Fruit fly (Drosophila melanogaster) whole organism, wandering third instar larva: Measurements from ENCODE around the gene Fatp1.

Experiments
- Abd-B ChIP-seq: fragments of >200 bp; optimal IDR thresholded peaks from 2 replicates; lab custom pipeline; 2017; ENCODE audit warnings: missing biosample characterization, missing genetic modification characterization
- CG32264 ChIP-seq: fragments of 200-800 bp; sonication (Bioruptor generic); optimal IDR thresholded peaks from 2 replicates; lab custom pipeline; 2016; ENCODE audit warnings: missing biosample characterization, missing genetic modification characterization
- CrebA ChIP-seq: fragments of 200-800 bp; sonication (Bioruptor generic); optimal IDR thresholded peaks from 2 replicates; lab custom pipeline; 2016; ENCODE audit warnings: missing biosample characterization, mild to moderate bottlenecking, missing genetic modification characterization, borderline replicate concordance
- Dfd ChIP-seq: fragments of >200 bp; optimal IDR thresholded peaks from 2 replicates; lab custom pipeline; 2017; ENCODE audit warnings: missing biosample characterization, missing genetic modification characterization
- Dif ChIP-seq: fragments of 200-275, 200-300 bp; sonication (Bioruptor generic); optimal IDR thresholded peaks from 2 replicates; lab custom pipeline; 2018; ENCODE audit warnings: missing biosample characterization, missing genetic modification characterization; ENCODE audit not compliant: partially characterized antibody
- GATAd ChIP-seq: sonication (Bioruptor generic); optimal IDR thresholded peaks from 2 replicates; lab custom pipeline; 2016; ENCODE audit warnings: missing biosample characterization, missing genetic modification characterization
- HLH106 ChIP-seq: fragments of 200-800 bp; optimal IDR thresholded peaks from 3 replicates; lab custom pipeline; 2019; ENCODE audit warnings: missing biosample characterization, mild to moderate bottlenecking, missing genetic modification characterization, moderate library complexity
- Hnf4 ChIP-seq: fragments of 200-800 bp; sonication (Bioruptor generic); optimal IDR thresholded peaks from 2 replicates; lab custom pipeline; 2016; ENCODE audit warnings: missing biosample characterization, mild to moderate bottlenecking, missing genetic modification characterization
- Hr78 ChIP-seq: fragments of >200 bp; optimal IDR thresholded peaks from 2 replicates; lab custom pipeline; 2017; ENCODE audit warnings: missing biosample characterization, missing genetic modification characterization
- Mio ChIP-seq: sonication (Bioruptor generic); optimal IDR thresholded peaks from 2 replicates; lab custom pipeline; 2016; ENCODE audit warnings: missing biosample characterization, missing genetic modification characterization
- Myc ChIP-seq: fragments of >200 bp; optimal IDR thresholded peaks from 2 replicates; lab custom pipeline; 2017
- N ChIP-seq: fragments of >200 bp; optimal IDR thresholded peaks from 2 replicates; lab custom pipeline; 2018; ENCODE audit warnings: missing biosample characterization, missing external identifiers, missing genetic modification characterization
- OdsH ChIP-seq: fragments of 200-800 bp; sonication (Bioruptor generic); optimal IDR thresholded peaks from 2 replicates; lab custom pipeline; 2016; ENCODE audit warnings: missing biosample characterization, mild to moderate bottlenecking, missing genetic modification characterization
- Rel ChIP-seq, 2 experiments: fragments of 200-800 bp; sonication (Bioruptor generic) in 1 of 2; optimal IDR thresholded peaks; 2 replicates in 1 of 2; 3 replicates in 1 of 2; lab custom pipeline; 2016 to 2019; ENCODE audit warnings: mild to moderate bottlenecking in 2 of 2, missing biosample characterization in 2 of 2, missing genetic modification characterization in 2 of 2, moderate library complexity in 1 of 2
- Sp1 ChIP-seq: fragments of 200-800 bp; sonication (Bioruptor generic); optimal IDR thresholded peaks from 3 replicates; lab custom pipeline; 2019; ENCODE audit warnings: missing biosample characterization, mild to moderate bottlenecking, missing genetic modification characterization, moderate library complexity
- Vsx2 ChIP-seq: fragments of 200-300, 225-300 bp; sonication (Bioruptor generic); optimal IDR thresholded peaks from 2 replicates; lab custom pipeline; 2018; ENCODE audit warnings: missing biosample characterization, missing genetic modification characterization; ENCODE audit not compliant: partially characterized antibody
- br ChIP-seq: fragments of 200-800 bp; sonication (Bioruptor generic); optimal IDR thresholded peaks from 2 replicates; lab custom pipeline; 2016; ENCODE audit warnings: missing biosample characterization, missing genetic modification characterization
- dl ChIP-seq, 2 experiments: fragments of 175-275, 200-275 bp in 1 of 2; fragments of 200-275 bp in 1 of 2; sonication (Bioruptor generic); optimal IDR thresholded peaks; lab custom pipeline; 2018; ENCODE audit warnings: mild to moderate bottlenecking in 2 of 2, missing biosample characterization in 2 of 2, missing genetic modification characterization in 2 of 2, moderate library complexity in 2 of 2; ENCODE audit not compliant: partially characterized antibody in 2 of 2, insufficient read depth in 1 of 2
- ey ChIP-seq: fragments of 200-800 bp; sonication (Bioruptor generic); optimal IDR thresholded peaks from 2 replicates; lab custom pipeline; 2016; ENCODE audit warnings: missing biosample characterization, missing genetic modification characterization
- foxo ChIP-seq, 2 experiments: fragments of 200-800 bp; sonication (Bioruptor generic); optimal IDR thresholded peaks; 2 replicates in 1 of 2; 3 replicates in 1 of 2; lab custom pipeline; 2016 to 2017; ENCODE audit warnings: missing biosample characterization in 2 of 2, missing genetic modification characterization in 2 of 2
- fru ChIP-seq: fragments of 200-800 bp; sonication (Bioruptor generic); optimal IDR thresholded peaks from 3 replicates; lab custom pipeline; 2016; ENCODE audit warnings: missing biosample characterization, mild to moderate bottlenecking, missing genetic modification characterization
- lola ChIP-seq: fragments of >200 bp; optimal IDR thresholded peaks from 2 replicates; lab custom pipeline; 2017; ENCODE audit warnings: missing biosample characterization, missing genetic modification characterization
- pan ChIP-seq: fragments of >200 bp; optimal IDR thresholded peaks from 2 replicates; lab custom pipeline; 2017
- rgr ChIP-seq: fragments of 200-800 bp; sonication (Bioruptor generic); optimal IDR thresholded peaks from 3 replicates; lab custom pipeline; 2016; ENCODE audit warnings: missing biosample characterization, mild to moderate bottlenecking, missing genetic modification characterization
- sage ChIP-seq: fragments of 200-800 bp; sonication (Bioruptor generic); optimal IDR thresholded peaks from 2 replicates; lab custom pipeline; 2016; ENCODE audit warnings: missing biosample characterization, mild to moderate bottlenecking, missing genetic modification characterization
- tai ChIP-seq: sonication (Bioruptor generic); optimal IDR thresholded peaks from 2 replicates; lab custom pipeline; 2016; ENCODE audit warnings: missing biosample characterization, missing genetic modification characterization
- usp ChIP-seq: fragments of >200 bp; optimal IDR thresholded peaks from 2 replicates; lab custom pipeline; 2017; ENCODE audit warnings: missing biosample characterization, missing genetic modification characterization
- woc ChIP-seq: sonication (Bioruptor generic); optimal IDR thresholded peaks from 2 replicates; lab custom pipeline; 2016; ENCODE audit warnings: missing biosample characterization, mild to moderate bottlenecking, missing genetic modification characterization

Fatp1 gene

DNA sequence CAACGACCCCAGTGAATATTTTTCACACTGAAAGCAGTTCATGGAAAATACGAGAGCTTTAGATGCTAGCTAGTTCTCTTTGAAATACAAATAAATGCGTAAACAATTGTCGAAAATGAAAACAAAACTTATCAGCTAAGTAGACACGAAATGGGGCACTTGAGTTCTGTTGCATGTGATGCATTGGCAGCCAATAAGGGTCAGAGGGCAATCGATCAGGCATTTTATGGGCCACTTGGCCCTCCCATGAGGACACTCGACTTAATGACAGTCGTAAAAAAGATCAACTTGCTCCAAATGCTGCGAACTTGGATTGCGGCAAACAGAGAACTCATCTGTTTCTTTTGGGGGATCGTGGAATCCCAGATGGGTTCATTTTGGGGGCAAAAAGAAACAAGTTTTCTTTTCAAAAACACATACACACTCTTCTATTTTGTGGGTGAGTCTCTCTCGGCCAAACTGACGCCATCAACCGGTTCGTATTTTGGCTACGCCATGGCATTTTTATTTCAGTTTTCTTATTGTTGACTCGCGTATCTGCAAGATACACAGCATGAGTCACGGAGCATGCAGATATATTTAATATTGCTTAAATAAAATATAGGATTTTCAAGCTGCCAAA is 13.6 kb downstream of the Fatp1 start:
- TF ChIP-seq pan (no peak), Sp1 (GFP tag; lab: Kevin White, UChicago) (no peak), OdsH (no peak), sage (GFP tag; lab: Kevin White, UChicago) (no peak), dl (GFP tag; optimal IDR thresholded peaks at IDR 0.05; lab: Kevin White, UChicago; ENCODE audit: insufficient read depth in 1 of 2, partially characterized antibody in 2 of 2) (no peak), Rel (GFP tag; optimal IDR thresholded peaks at IDR 0.05; lab: Kevin White, UChicago) (no peak), Rel (tag; optimal IDR thresholded peaks at IDR 0.05; lab: Kevin White, UChicago) (no peak), Dif (GFP tag; lab: Kevin White, UChicago) (no peak), woc (GFP tag; lab: Kevin White, UChicago) (no peak), Abd-B (GFP tag; lab: Kevin White, UChicago) (no peak), Vsx2 (GFP tag; lab: Kevin White, UChicago) (no peak)

DNA sequence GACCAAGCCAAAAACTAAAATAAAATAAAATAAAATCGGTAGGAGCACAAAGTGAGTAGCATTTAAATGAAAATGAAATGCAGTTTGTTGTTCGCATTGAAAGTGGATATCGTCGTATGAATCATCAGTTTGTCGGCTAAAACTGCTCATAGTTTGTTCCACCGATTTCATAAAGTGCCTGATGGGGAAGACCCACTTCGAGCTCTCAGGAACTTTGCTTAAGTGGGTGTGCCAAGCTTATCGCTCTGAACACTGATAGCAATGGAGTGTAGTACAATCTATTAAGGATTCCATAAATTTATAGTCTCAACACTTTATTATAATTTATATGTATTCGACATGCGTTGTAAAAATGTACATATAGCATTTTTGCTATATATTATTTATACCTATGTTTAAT is 14.2 kb downstream of the Fatp1 start:
- TF ChIP-seq Rel (GFP tag; optimal IDR thresholded peaks at IDR 0.05; lab: Kevin White, UChicago) (no peak), Rel (tag; optimal IDR thresholded peaks at IDR 0.05; lab: Kevin White, UChicago) (peak; percentile 78), dl (GFP tag; optimal IDR thresholded peaks at IDR 0.05; lab: Kevin White, UChicago; ENCODE audit: insufficient read depth in 1 of 2, partially characterized antibody in 2 of 2) (no peak)

DNA sequence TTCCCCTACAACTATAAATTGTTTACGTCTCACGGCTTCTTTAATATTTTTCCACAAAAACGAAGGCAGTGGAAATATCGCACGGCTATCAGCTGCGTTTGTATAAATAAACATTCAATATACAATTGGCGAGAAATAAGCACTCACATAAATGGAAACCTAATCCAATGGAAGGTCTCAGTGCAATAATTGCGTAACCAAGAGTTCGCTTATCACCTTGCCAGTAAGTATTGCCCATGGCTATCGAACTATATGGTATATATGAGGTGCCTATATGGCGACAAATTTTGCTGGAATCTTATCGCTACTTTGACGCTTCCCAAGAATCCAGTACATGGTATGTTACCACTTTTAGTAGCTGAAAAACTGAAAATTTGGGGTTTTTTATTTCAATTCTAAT is 14.8 kb downstream of the Fatp1 start:
- TF ChIP-seq Dfd (no peak), dl (GFP tag; optimal IDR thresholded peaks at IDR 0.05; lab: Kevin White, UChicago; ENCODE audit: insufficient read depth in 1 of 2, partially characterized antibody in 2 of 2) (no peak), usp (no peak), OdsH (no peak)

DNA sequence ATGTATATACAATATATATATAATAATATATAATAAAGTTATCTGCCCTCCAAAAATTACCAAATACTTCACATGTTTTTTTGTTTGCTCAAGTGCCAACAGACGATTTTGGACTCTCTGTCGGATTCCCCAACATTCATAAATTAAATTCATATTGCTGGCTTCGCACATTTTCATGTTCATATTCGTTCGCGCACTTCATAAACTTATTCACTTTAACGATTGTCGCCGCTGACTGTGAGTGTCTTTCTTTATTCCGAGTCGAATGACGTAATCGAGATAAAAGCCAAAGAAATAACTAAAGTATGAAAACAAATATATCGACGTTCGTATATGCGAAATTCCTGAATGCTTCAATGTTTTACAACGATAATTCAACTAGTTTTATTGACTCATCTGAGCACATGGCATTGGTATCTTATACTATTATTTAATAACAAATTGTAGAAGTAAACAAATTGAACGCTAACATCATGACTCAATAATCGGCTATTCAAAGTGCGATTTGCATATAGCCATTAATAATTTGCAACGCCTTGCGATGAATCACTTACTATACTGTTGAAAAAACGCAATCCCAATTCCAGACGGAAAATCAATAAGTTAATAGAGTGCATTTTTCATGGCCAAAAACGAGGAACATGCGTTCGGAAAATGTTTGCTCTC is 16.6 kb downstream of the Fatp1 start:
- TF ChIP-seq Hr78 (GFP tag; lab: Kevin White, UChicago) (no peak), br (GFP tag; lab: Kevin White, UChicago) (no peak), pan (no peak), Myc (lab: Kevin White, UChicago) (no peak), Rel (GFP tag; optimal IDR thresholded peaks at IDR 0.05; lab: Kevin White, UChicago) (peak; percentile 6), Rel (tag; optimal IDR thresholded peaks at IDR 0.05; lab: Kevin White, UChicago) (peak; percentile 78), fru (GFP tag; lab: Kevin White, UChicago) (no peak), Hnf4 (GFP tag; lab: Kevin White, UChicago) (no peak)

DNA sequence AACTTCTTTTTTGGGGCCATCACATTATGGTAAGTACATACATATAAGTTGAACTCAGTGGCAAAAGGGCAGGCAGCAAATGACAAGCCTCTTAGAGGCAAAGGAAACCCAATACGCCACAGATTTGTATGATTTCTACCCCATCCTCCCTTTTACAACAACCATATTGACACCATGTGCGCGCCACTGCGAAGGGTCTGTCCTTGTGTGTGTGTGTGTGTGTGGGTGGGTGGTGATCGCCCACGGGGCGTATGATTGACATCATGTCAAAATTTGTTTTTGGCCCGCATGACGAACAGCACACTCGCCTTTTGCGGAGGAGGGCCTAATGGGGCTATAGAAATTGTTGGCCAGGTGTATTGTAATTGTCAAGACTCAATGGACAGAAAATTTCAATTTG is 17.4 kb downstream of the Fatp1 start:
- no peak for TF ChIP-seq sage (GFP tag; lab: Kevin White, UChicago)
- no peak for TF ChIP-seq HLH106
- no peak for TF ChIP-seq Dif (GFP tag; lab: Kevin White, UChicago)
- TF ChIP-seq Rel (GFP tag; optimal IDR thresholded peaks at IDR 0.05; lab: Kevin White, UChicago), result no peak
- TF ChIP-seq Rel (tag; optimal IDR thresholded peaks at IDR 0.05; lab: Kevin White, UChicago), result no peak
- TF ChIP-seq Hnf4 (GFP tag; lab: Kevin White, UChicago), result no peak
- TF ChIP-seq N (GFP tag; lab: Kevin White, UChicago), result no peak
- TF ChIP-seq CG32264 (GFP tag; lab: Kevin White, UChicago), result no peak
- no peak for TF ChIP-seq GATAd (GFP tag; lab: Kevin White, UChicago)

DNA sequence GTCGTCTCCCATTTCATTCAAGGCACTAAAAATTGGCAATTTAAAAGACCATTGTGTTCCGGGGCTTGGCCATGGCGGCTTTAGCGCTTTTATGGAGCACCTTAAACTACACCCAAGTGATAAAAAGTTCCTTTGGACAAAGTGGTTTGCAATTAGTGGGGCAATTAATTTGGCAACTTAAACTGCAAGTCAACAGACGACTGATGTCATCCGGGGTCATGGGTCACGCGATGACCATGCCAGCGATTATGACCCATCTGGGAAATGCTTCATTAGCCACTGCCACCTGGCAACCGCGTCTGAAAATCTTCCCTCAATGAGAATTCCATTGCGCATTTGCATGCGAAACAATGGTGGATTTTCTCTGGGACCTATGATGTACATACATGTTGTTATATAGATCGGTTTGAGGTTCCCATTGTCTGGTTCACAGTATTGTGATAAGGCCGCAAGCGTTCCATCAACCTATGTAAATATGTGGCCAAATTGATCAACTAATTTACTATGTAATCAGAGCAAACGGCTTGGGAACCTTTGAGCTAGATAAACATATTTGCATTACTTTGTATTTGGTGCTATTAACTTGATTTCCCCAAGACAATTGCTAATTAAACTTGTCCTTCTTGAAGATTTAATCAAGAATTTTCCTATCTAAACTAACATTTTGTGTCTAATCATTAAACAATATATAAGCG is 19.8 kb downstream of the Fatp1 start:
- TF ChIP-seq ey (GFP tag; lab: Kevin White, UChicago) (no peak), foxo (GFP tag; optimal IDR thresholded peaks at IDR 0.05; lab: Kevin White, UChicago) (no peak), rgr (GFP tag; lab: Kevin White, UChicago) (no peak), GATAd (GFP tag; lab: Kevin White, UChicago) (no peak), pan (no peak), Sp1 (GFP tag; lab: Kevin White, UChicago) (no peak), lola (no peak), CrebA (GFP tag; lab: Kevin White, UChicago) (no peak), Vsx2 (GFP tag; lab: Kevin White, UChicago) (no peak), Mio (GFP tag; lab: Kevin White, UChicago) (no peak), tai (no peak), br (GFP tag; lab: Kevin White, UChicago) (no peak)
